Worm (Caenorhabditis elegans) whole organism, early embryonic: ENCODE results near the gene F28F5.4.
A peak's percentile ranks its signal among the peaks of the same experiment; 100 is the strongest.

Experiments
- B0310.2 ChIP-seq: sonication (generic microtip); optimal IDR thresholded peaks from 2 replicates; lab custom pipeline; 2016; ENCODE audit warnings: mild to moderate bottlenecking, missing genetic modification characterization, missing compliant biosample characterization
- F13C5.2 ChIP-seq: sonication (generic microtip); optimal IDR thresholded peaks from 2 replicates; lab custom pipeline; 2017; ENCODE audit warnings: mild to moderate bottlenecking, missing genetic modification characterization, inconsistent platforms, missing compliant biosample characterization
- aly-1 ChIP-seq: sonication (generic microtip); optimal IDR thresholded peaks from 2 replicates; lab custom pipeline; 2016; ENCODE audit warnings: missing genetic modification characterization, missing compliant biosample characterization
- ama-1 ChIP-seq: fragments of 150-350 bp; optimal IDR thresholded peaks from 2 replicates; lab custom pipeline; 2014
- ceh-13 ChIP-seq: fragments of 200-800 bp; sonication (Bioruptor generic); optimal IDR thresholded peaks from 2 replicates; lab custom pipeline; 2018; ENCODE audit warnings: mild to moderate bottlenecking, missing genetic modification characterization, missing compliant biosample characterization
- ceh-36 ChIP-seq: sonication (generic microtip); optimal IDR thresholded peaks from 2 replicates; lab custom pipeline; 2016; ENCODE audit warnings: missing genetic modification characterization, inconsistent platforms, missing compliant biosample characterization
- ets-7 ChIP-seq: sonication (generic microtip); optimal IDR thresholded peaks from 2 replicates; lab custom pipeline; 2016; ENCODE audit warnings: missing genotype, missing genetic modification characterization, missing compliant biosample characterization
- flt-1 ChIP-seq: fragments of 200-800 bp; sonication (Bioruptor generic); IDR thresholded peaks from 2 replicates; pipeline ENCODE4 v1.3.6; 2022; ENCODE audit warnings: missing genetic modification characterization, missing compliant biosample characterization
- hmbx-1 ChIP-seq: sonication (generic microtip); optimal IDR thresholded peaks from 2 replicates; lab custom pipeline; 2016; ENCODE audit warnings: mild to moderate bottlenecking, missing genetic modification characterization, missing compliant biosample characterization
- hmg-4 ChIP-seq: fragments of 200-800 bp; sonication (Bioruptor generic); optimal IDR thresholded peaks from 2 replicates; lab custom pipeline; 2018; ENCODE audit warnings: mild to moderate bottlenecking, missing genetic modification characterization, missing compliant biosample characterization
- hnd-1 ChIP-seq: sonication (generic microtip); optimal IDR thresholded peaks from 2 replicates; lab custom pipeline; 2016; ENCODE audit warnings: missing genetic modification characterization, missing compliant biosample characterization
- pes-1 ChIP-seq: fragments of 200-800 bp; sonication (Bioruptor generic); IDR thresholded peaks from 2 replicates; pipeline ENCODE4 v1.3.6; 2022; ENCODE audit warnings: missing genetic modification reagents, missing genetic modification characterization, missing compliant biosample characterization
- scrt-1 ChIP-seq: fragments of 200-800 bp; sonication (Bioruptor generic); IDR thresholded peaks from 2 replicates; pipeline ENCODE4 v1.3.6; 2022; ENCODE audit warnings: missing genetic modification characterization, missing compliant biosample characterization
- sea-1 ChIP-seq: fragments of 200-800 bp; sonication (Bioruptor generic); conservative IDR thresholded peaks from 2 replicates; pipeline ENCODE4 v1.3.6; 2022; ENCODE audit warnings: missing genetic modification characterization, missing compliant biosample characterization
- tbx-11 ChIP-seq: fragments of 200-800 bp; sonication (Bioruptor generic); IDR thresholded peaks from 2 replicates; pipeline ENCODE4 v1.3.6; 2022; ENCODE audit warnings: missing genetic modification characterization, missing compliant biosample characterization
- tbx-37 ChIP-seq: fragments of 200-800 bp; sonication (Bioruptor generic); conservative IDR thresholded peaks from 2 replicates; pipeline ENCODE4 v1.3.6; 2022; ENCODE audit warnings: missing genetic modification reagents, missing genetic modification characterization, missing compliant biosample characterization
- tra-4 ChIP-seq: sonication (generic microtip); optimal IDR thresholded peaks from 2 replicates; lab custom pipeline; 2017; ENCODE audit warnings: missing genetic modification characterization, missing compliant biosample characterization

F28F5.4 gene

ce11 chrIII:6819322-6819901 lies 2.6 kb upstream of the F28F5.4 start, which contains the start of gene F28F5.6:
F28F5.6 (minus strand) TSS chrIII:6819372.
- no peak for TF ChIP-seq B0310.2 (tag; lab: Kevin White, UChicago)
- TF ChIP-seq ets-7 (tag; lab: Kevin White, UChicago), result no peak
- TF ChIP-seq ceh-13 (GFP tag; lab: Kevin White, UChicago), result no peak
- TF ChIP-seq hnd-1, result no peak
- TF ChIP-seq hmbx-1, result no peak
- TF ChIP-seq sea-1 (GFP tag; lab: Robert Waterston, UW), result no peak
- no peak for TF ChIP-seq ama-1 (lab: Kevin White, UChicago)
- no peak for TF ChIP-seq hmg-4 (GFP tag; lab: Kevin White, UChicago)
- no peak for TF ChIP-seq tra-4 (tag; lab: Kevin White, UChicago)
- TF ChIP-seq scrt-1 (GFP tag; lab: Robert Waterston, UW), result no peak
- TF ChIP-seq pes-1 (GFP tag; lab: Robert Waterston, UW), result no peak
- TF ChIP-seq tbx-37 (GFP tag; lab: Robert Waterston, UW), result no peak
- no peak for TF ChIP-seq ceh-36 (tag; lab: Kevin White, UChicago)
- TF ChIP-seq F13C5.2 (tag; lab: Kevin White, UChicago), result no peak

- TF ChIP-seq scrt-1 (GFP tag; lab: Robert Waterston, UW) (no peak), sea-1 (GFP tag; lab: Robert Waterston, UW) (no peak), flt-1 (GFP tag; lab: Robert Waterston, UW) (no peak), tbx-37 (GFP tag; lab: Robert Waterston, UW) (no peak), hmbx-1 (no peak), ama-1 (lab: Kevin White, UChicago) (no peak), pes-1 (GFP tag; lab: Robert Waterston, UW) (no peak), hnd-1 (no peak), aly-1 (tag; lab: Kevin White, UChicago) (no peak), ets-7 (tag; lab: Kevin White, UChicago) (no peak), F13C5.2 (tag; lab: Kevin White, UChicago) (no peak), ceh-13 (GFP tag; lab: Kevin White, UChicago) (no peak), hmg-4 (GFP tag; lab: Kevin White, UChicago) (no peak), ceh-36 (tag; lab: Kevin White, UChicago) (no peak), tbx-11 (no peak), B0310.2 (tag; lab: Kevin White, UChicago) (no peak)
Measured at ce11 chrIII:6818037-6818436, 1.2 kb upstream of the F28F5.4 start.

ce11 chrIII:6805397-6805796 lies 11.4 kb downstream of the F28F5.4 start:
- peak; percentile 30 for TF ChIP-seq F13C5.2 (tag; lab: Kevin White, UChicago)
- TF ChIP-seq ets-7 (tag; lab: Kevin White, UChicago), result no peak
- no peak for TF ChIP-seq ama-1 (lab: Kevin White, UChicago)
- TF ChIP-seq aly-1 (tag; lab: Kevin White, UChicago), result peak; percentile 31
- peak; percentile 63; the same call in 1 of the 2 replicates for TF ChIP-seq scrt-1 (GFP tag; lab: Robert Waterston, UW)
- TF ChIP-seq ceh-36 (tag; lab: Kevin White, UChicago), result peak; percentile 35
- TF ChIP-seq ceh-13 (GFP tag; lab: Kevin White, UChicago), result peak; percentile 50
- TF ChIP-seq hnd-1, result peak; percentile 51
- TF ChIP-seq tbx-11, result no peak
- 0 out of 2 replicates have a peak, but pooled peaks have one; percentile 36 for TF ChIP-seq sea-1 (GFP tag; lab: Robert Waterston, UW)
- no peak for TF ChIP-seq hmbx-1
- peak; percentile 81 for TF ChIP-seq pes-1 (GFP tag; lab: Robert Waterston, UW)
- peak; percentile 74 for TF ChIP-seq hmg-4 (GFP tag; lab: Kevin White, UChicago)
- TF ChIP-seq flt-1 (GFP tag; lab: Robert Waterston, UW), result peak; percentile 41; the same call in 1 of the 2 replicates
- 0 out of 2 replicates have a peak, but pooled peaks have one; percentile 29 for TF ChIP-seq tbx-37 (GFP tag; lab: Robert Waterston, UW)
- no peak for TF ChIP-seq tra-4 (tag; lab: Kevin White, UChicago)

ce11 chrIII:6803107-6803506 lies 13.7 kb downstream of the F28F5.4 start:
- TF ChIP-seq tbx-11, result no peak
- no peak for TF ChIP-seq aly-1 (tag; lab: Kevin White, UChicago)
- TF ChIP-seq sea-1 (GFP tag; lab: Robert Waterston, UW), result no peak

- TF ChIP-seq sea-1 (GFP tag; lab: Robert Waterston, UW) (no peak), pes-1 (GFP tag; lab: Robert Waterston, UW) (no peak), F13C5.2 (tag; lab: Kevin White, UChicago) (no peak), tbx-37 (GFP tag; lab: Robert Waterston, UW) (no peak), B0310.2 (tag; lab: Kevin White, UChicago) (no peak), hmg-4 (GFP tag; lab: Kevin White, UChicago) (no peak), hnd-1 (no peak), ceh-13 (GFP tag; lab: Kevin White, UChicago) (no peak), hmbx-1 (no peak), ets-7 (tag; lab: Kevin White, UChicago) (no peak), tra-4 (tag; lab: Kevin White, UChicago) (no peak)
Measured at ce11 chrIII:6802488-6802887, 14.3 kb downstream of the F28F5.4 start, which contains the start of gene lim-8. lim-8 (plus strand) TSS chrIII:6802788.

DNA sequence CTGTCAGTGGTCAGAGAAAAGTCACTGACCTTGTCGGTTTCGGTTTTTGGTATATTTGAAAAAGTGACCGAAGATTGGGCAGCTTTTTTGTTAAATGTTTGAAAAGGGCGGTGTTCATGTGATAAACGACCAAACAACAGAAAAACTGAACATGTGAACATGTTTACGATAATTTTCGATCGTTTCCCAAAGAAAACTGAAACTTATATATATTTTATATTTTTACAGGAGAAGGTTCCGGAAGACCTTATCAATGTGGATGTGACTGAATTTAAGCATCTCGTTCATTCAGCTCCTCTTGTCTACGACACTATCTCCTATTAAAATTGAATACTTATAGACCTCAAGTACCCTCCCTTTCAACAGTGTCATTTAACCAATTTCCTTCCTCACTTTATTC lies 17.2 kb downstream of the F28F5.4 start:
- no peak for TF ChIP-seq scrt-1 (GFP tag; lab: Robert Waterston, UW)
- no peak for TF ChIP-seq ceh-13 (GFP tag; lab: Kevin White, UChicago)
- no peak for TF ChIP-seq ets-7 (tag; lab: Kevin White, UChicago)
- no peak for TF ChIP-seq hnd-1
- TF ChIP-seq tbx-11, result no peak
- no peak for TF ChIP-seq aly-1 (tag; lab: Kevin White, UChicago)
- TF ChIP-seq B0310.2 (tag; lab: Kevin White, UChicago), result no peak
- TF ChIP-seq tbx-37 (GFP tag; lab: Robert Waterston, UW), result no peak

- no peak for TF ChIP-seq aly-1 (tag; lab: Kevin White, UChicago)
- TF ChIP-seq hmg-4 (GFP tag; lab: Kevin White, UChicago), result no peak
- no peak for TF ChIP-seq F13C5.2 (tag; lab: Kevin White, UChicago)
- TF ChIP-seq tbx-11, result no peak
- TF ChIP-seq hnd-1, result no peak
- TF ChIP-seq ets-7 (tag; lab: Kevin White, UChicago), result no peak
- no peak for TF ChIP-seq scrt-1 (GFP tag; lab: Robert Waterston, UW)
- no peak for TF ChIP-seq tbx-37 (GFP tag; lab: Robert Waterston, UW)
- no peak for TF ChIP-seq hmbx-1
- TF ChIP-seq flt-1 (GFP tag; lab: Robert Waterston, UW), result no peak
Measured at ce11 chrIII:6798906-6799305, 17.9 kb downstream of the F28F5.4 start.
